Worm (Caenorhabditis elegans): ENCODE data around the gene C17A2.3.

ce11 chrII:3879945-3880344 is 36.5 kb downstream of the C17A2.3 start, which contains the start of gene nhr-166:
- no peak for TF ChIP-seq ztf-23 (GFP tag; IDR thresholded peaks at IDR 0.05)
- TF ChIP-seq T22C8.4 (GFP tag; IDR thresholded peaks at IDR 0.05), result no peak
- no peak for TF ChIP-seq med-1 (GFP tag; optimal IDR thresholded peaks at IDR 0.05; ENCODE audit: insufficient read depth)
- no peak for TF ChIP-seq ztf-29 (GFP tag; IDR thresholded peaks at IDR 0.05)
- no peak for TF ChIP-seq cog-1 (tag; optimal IDR thresholded peaks at IDR 0.05)
- no peak for TF ChIP-seq ref-1 (GFP tag; conservative IDR thresholded peaks at IDR 0.05)
- TF ChIP-seq flt-1 (GFP tag; IDR thresholded peaks at IDR 0.05), result no peak
- TF ChIP-seq tab-1 (GFP tag; IDR thresholded peaks at IDR 0.05), result no peak
- TF ChIP-seq klf-2 (GFP tag; conservative IDR thresholded peaks at IDR 0.05), result no peak
